Fruit fly (Drosophila melanogaster) S2 (cell line): ENCODE measurements around the gene Galphai.

Experiments used
- CG8478 ChIP-seq: fragments of >200 bp; optimal IDR thresholded peaks from 2 replicates; lab custom pipeline; 2018
- CTCF ChIP-seq, 2 experiments: fragments of >200 bp; optimal IDR thresholded peaks; 2 replicates each; lab custom pipeline; 2018

Gene Galphai

dm6 chr3L:6943948-6944319, 35.9 kb downstream of the Galphai start:
- TF ChIP-seq CG8478 (lab: Kevin White, UChicago) (no peak), CTCF (optimal IDR thresholded peaks at IDR 0.05; lab: Kevin White, UChicago) (no peak)

- TF ChIP-seq CG8478 (lab: Kevin White, UChicago): no peak
- TF ChIP-seq CTCF (optimal IDR thresholded peaks at IDR 0.05; lab: Kevin White, UChicago): no peak
These were observed 36.5 kb downstream of the Galphai start for dm6 chr3L:6943204-6943947.

dm6 chr3L:6942831-6943114, 37.1 kb downstream of the Galphai start, which contains the start of gene tow:
Gene tow, plus strand, starts transcription at chr3L:6942856.
- no peak for TF ChIP-seq CG8478 (lab: Kevin White, UChicago)
- no peak for TF ChIP-seq CTCF (optimal IDR thresholded peaks at IDR 0.05; lab: Kevin White, UChicago)

dm6 chr3L:6942103-6942830, 37.6 kb downstream of the Galphai start:
- TF ChIP-seq CTCF (optimal IDR thresholded peaks at IDR 0.05; lab: Kevin White, UChicago): peak in 1 of 2 experiments; percentile 31
- TF ChIP-seq CG8478 (lab: Kevin White, UChicago): no peak

- TF ChIP-seq CTCF (optimal IDR thresholded peaks at IDR 0.05; lab: Kevin White, UChicago): no peak
- no peak for TF ChIP-seq CG8478 (lab: Kevin White, UChicago)
These were observed 45.0 kb downstream of the Galphai start for dm6 chr3L:6934799-6935318.

dm6 chr3L:6932626-6933025, 47.2 kb downstream of the Galphai start, which contains the start of gene CG14820:
Gene CG14820, plus strand, starts transcription at chr3L:6932926.
- TF ChIP-seq CG8478 (lab: Kevin White, UChicago) (no peak), CTCF (optimal IDR thresholded peaks at IDR 0.05; lab: Kevin White, UChicago) (no peak)

dm6 chr3L:6931850-6932249, 48.0 kb downstream of the Galphai start, which contains the start of gene CG45413:
Gene CG45413, minus strand, starts transcription at chr3L:6931950.
- TF ChIP-seq CG8478 (lab: Kevin White, UChicago): no peak
- no peak for TF ChIP-seq CTCF (optimal IDR thresholded peaks at IDR 0.05; lab: Kevin White, UChicago)

dm6 chr3L:6925843-6926242, 54.0 kb downstream of the Galphai start:
- TF ChIP-seq CTCF (optimal IDR thresholded peaks at IDR 0.05; lab: Kevin White, UChicago) (peak in 1 of 2 experiments; percentile 28), CG8478 (lab: Kevin White, UChicago) (no peak)
